Fruit fly (Drosophila melanogaster) whole organism, wandering third instar larva: ENCODE data around the gene dre4.
A peak's percentile ranks its signal among the peaks of the same experiment; 100 is the strongest.

ENCODE experiments used
- Abd-B ChIP-seq: fragments of >200 bp; optimal IDR thresholded peaks from 2 replicates; lab custom pipeline; 2017; ENCODE audit warnings: missing biosample characterization, missing genetic modification characterization
- CG32264 ChIP-seq: fragments of 200-800 bp; sonication (Bioruptor generic); optimal IDR thresholded peaks from 2 replicates; lab custom pipeline; 2016; ENCODE audit warnings: missing biosample characterization, missing genetic modification characterization
- CG9705 ChIP-seq: fragments of 200-800 bp; sonication (Bioruptor generic); optimal IDR thresholded peaks from 2 replicates; lab custom pipeline; 2018; ENCODE audit warnings: missing biosample characterization, mild to moderate bottlenecking, missing genetic modification characterization
- CrebA ChIP-seq: fragments of 200-800 bp; sonication (Bioruptor generic); optimal IDR thresholded peaks from 2 replicates; lab custom pipeline; 2016; ENCODE audit warnings: missing biosample characterization, mild to moderate bottlenecking, missing genetic modification characterization, borderline replicate concordance
- Dfd ChIP-seq: fragments of >200 bp; optimal IDR thresholded peaks from 2 replicates; lab custom pipeline; 2017; ENCODE audit warnings: missing biosample characterization, missing genetic modification characterization
- Dif ChIP-seq: fragments of 200-275, 200-300 bp; sonication (Bioruptor generic); optimal IDR thresholded peaks from 2 replicates; lab custom pipeline; 2018; ENCODE audit warnings: missing biosample characterization, missing genetic modification characterization; ENCODE audit not compliant: partially characterized antibody
- GATAd ChIP-seq: sonication (Bioruptor generic); optimal IDR thresholded peaks from 2 replicates; lab custom pipeline; 2016; ENCODE audit warnings: missing biosample characterization, missing genetic modification characterization
- HLH106 ChIP-seq: fragments of 200-800 bp; optimal IDR thresholded peaks from 3 replicates; lab custom pipeline; 2019; ENCODE audit warnings: missing biosample characterization, mild to moderate bottlenecking, missing genetic modification characterization, moderate library complexity
- Hnf4 ChIP-seq: fragments of 200-800 bp; sonication (Bioruptor generic); optimal IDR thresholded peaks from 2 replicates; lab custom pipeline; 2016; ENCODE audit warnings: missing biosample characterization, mild to moderate bottlenecking, missing genetic modification characterization
- Hr78 ChIP-seq: fragments of >200 bp; optimal IDR thresholded peaks from 2 replicates; lab custom pipeline; 2017; ENCODE audit warnings: missing biosample characterization, missing genetic modification characterization
- Hr83 ChIP-seq: fragments of 200-300 bp; sonication (Bioruptor generic); optimal IDR thresholded peaks from 2 replicates; lab custom pipeline; 2016; ENCODE audit warnings: missing biosample characterization, mild to moderate bottlenecking, missing genetic modification characterization, moderate library complexity; ENCODE audit not compliant: poor library complexity, severe bottlenecking
- Jra ChIP-seq: sonication (Bioruptor generic); optimal IDR thresholded peaks from 2 replicates; lab custom pipeline; 2016; ENCODE audit warnings: missing biosample characterization, missing genetic modification characterization
- Mio ChIP-seq: sonication (Bioruptor generic); optimal IDR thresholded peaks from 2 replicates; lab custom pipeline; 2016; ENCODE audit warnings: missing biosample characterization, missing genetic modification characterization
- Myc ChIP-seq: fragments of >200 bp; optimal IDR thresholded peaks from 2 replicates; lab custom pipeline; 2017
- N ChIP-seq: fragments of >200 bp; optimal IDR thresholded peaks from 2 replicates; lab custom pipeline; 2018; ENCODE audit warnings: missing biosample characterization, missing external identifiers, missing genetic modification characterization
- OdsH ChIP-seq: fragments of 200-800 bp; sonication (Bioruptor generic); optimal IDR thresholded peaks from 2 replicates; lab custom pipeline; 2016; ENCODE audit warnings: missing biosample characterization, mild to moderate bottlenecking, missing genetic modification characterization
- Rel ChIP-seq, 2 experiments: fragments of 200-800 bp; sonication (Bioruptor generic) in 1 of 2; optimal IDR thresholded peaks; 2 replicates in 1 of 2; 3 replicates in 1 of 2; lab custom pipeline; 2016 to 2019; ENCODE audit warnings: mild to moderate bottlenecking in 2 of 2, missing biosample characterization in 2 of 2, missing genetic modification characterization in 2 of 2, moderate library complexity in 1 of 2
- Sp1 ChIP-seq: fragments of 200-800 bp; sonication (Bioruptor generic); optimal IDR thresholded peaks from 3 replicates; lab custom pipeline; 2019; ENCODE audit warnings: missing biosample characterization, mild to moderate bottlenecking, missing genetic modification characterization, moderate library complexity
- Vsx2 ChIP-seq: fragments of 200-300, 225-300 bp; sonication (Bioruptor generic); optimal IDR thresholded peaks from 2 replicates; lab custom pipeline; 2018; ENCODE audit warnings: missing biosample characterization, missing genetic modification characterization; ENCODE audit not compliant: partially characterized antibody
- br ChIP-seq: fragments of 200-800 bp; sonication (Bioruptor generic); optimal IDR thresholded peaks from 2 replicates; lab custom pipeline; 2016; ENCODE audit warnings: missing biosample characterization, missing genetic modification characterization
- brk ChIP-seq: fragments of 200-800 bp; sonication (Bioruptor generic); optimal IDR thresholded peaks from 2 replicates; lab custom pipeline; 2016; ENCODE audit warnings: missing biosample characterization, mild to moderate bottlenecking, missing genetic modification characterization
- dl ChIP-seq, 2 experiments: fragments of 175-275, 200-275 bp in 1 of 2; fragments of 200-275 bp in 1 of 2; sonication (Bioruptor generic); optimal IDR thresholded peaks; lab custom pipeline; 2018; ENCODE audit warnings: mild to moderate bottlenecking in 2 of 2, missing biosample characterization in 2 of 2, missing genetic modification characterization in 2 of 2, moderate library complexity in 2 of 2; ENCODE audit not compliant: partially characterized antibody in 2 of 2, insufficient read depth in 1 of 2
- dmrt93B ChIP-seq: fragments of 200-800 bp; sonication (Bioruptor generic); optimal IDR thresholded peaks from 2 replicates; lab custom pipeline; 2018; ENCODE audit warnings: missing biosample characterization, mild to moderate bottlenecking, missing genetic modification characterization
- dsf ChIP-seq: sonication (Bioruptor generic); optimal IDR thresholded peaks from 2 replicates; lab custom pipeline; 2016; ENCODE audit warnings: missing biosample characterization, missing genetic modification characterization, borderline replicate concordance
- ey ChIP-seq: fragments of 200-800 bp; sonication (Bioruptor generic); optimal IDR thresholded peaks from 2 replicates; lab custom pipeline; 2016; ENCODE audit warnings: missing biosample characterization, missing genetic modification characterization
- foxo ChIP-seq, 2 experiments: fragments of 200-800 bp; sonication (Bioruptor generic); optimal IDR thresholded peaks; 2 replicates in 1 of 2; 3 replicates in 1 of 2; lab custom pipeline; 2016 to 2017; ENCODE audit warnings: missing biosample characterization in 2 of 2, missing genetic modification characterization in 2 of 2
- fru ChIP-seq: fragments of 200-800 bp; sonication (Bioruptor generic); optimal IDR thresholded peaks from 3 replicates; lab custom pipeline; 2016; ENCODE audit warnings: missing biosample characterization, mild to moderate bottlenecking, missing genetic modification characterization
- h ChIP-seq: fragments of 200-800 bp; sonication (Bioruptor generic); optimal IDR thresholded peaks from 3 replicates; lab custom pipeline; 2016; ENCODE audit warnings: missing biosample characterization, mild to moderate bottlenecking, missing genetic modification characterization
- jim ChIP-seq: fragments of 175-275, 200-325 bp; sonication (Bioruptor generic); optimal IDR thresholded peaks from 2 replicates; lab custom pipeline; 2016; ENCODE audit warnings: missing biosample characterization, mild to moderate bottlenecking, missing genetic modification characterization
- lola ChIP-seq: fragments of >200 bp; optimal IDR thresholded peaks from 2 replicates; lab custom pipeline; 2017; ENCODE audit warnings: missing biosample characterization, missing genetic modification characterization
- pan ChIP-seq: fragments of >200 bp; optimal IDR thresholded peaks from 2 replicates; lab custom pipeline; 2017
- psq ChIP-seq: fragments of 200-800 bp; sonication (Bioruptor generic); optimal IDR thresholded peaks from 3 replicates; lab custom pipeline; 2017; ENCODE audit warnings: missing biosample characterization, mild to moderate bottlenecking, missing genetic modification characterization, moderate library complexity
- rgr ChIP-seq: fragments of 200-800 bp; sonication (Bioruptor generic); optimal IDR thresholded peaks from 3 replicates; lab custom pipeline; 2016; ENCODE audit warnings: missing biosample characterization, mild to moderate bottlenecking, missing genetic modification characterization
- sage ChIP-seq: fragments of 200-800 bp; sonication (Bioruptor generic); optimal IDR thresholded peaks from 2 replicates; lab custom pipeline; 2016; ENCODE audit warnings: missing biosample characterization, mild to moderate bottlenecking, missing genetic modification characterization
- sv ChIP-seq: fragments of 200-800 bp; sonication (Bioruptor generic); optimal IDR thresholded peaks from 3 replicates; lab custom pipeline; 2016; ENCODE audit warnings: missing biosample characterization, missing genetic modification characterization
- tai ChIP-seq: sonication (Bioruptor generic); optimal IDR thresholded peaks from 2 replicates; lab custom pipeline; 2016; ENCODE audit warnings: missing biosample characterization, missing genetic modification characterization
- usp ChIP-seq: fragments of >200 bp; optimal IDR thresholded peaks from 2 replicates; lab custom pipeline; 2017; ENCODE audit warnings: missing biosample characterization, missing genetic modification characterization
- woc ChIP-seq: sonication (Bioruptor generic); optimal IDR thresholded peaks from 2 replicates; lab custom pipeline; 2016; ENCODE audit warnings: missing biosample characterization, mild to moderate bottlenecking, missing genetic modification characterization

The dre4 gene

DNA sequence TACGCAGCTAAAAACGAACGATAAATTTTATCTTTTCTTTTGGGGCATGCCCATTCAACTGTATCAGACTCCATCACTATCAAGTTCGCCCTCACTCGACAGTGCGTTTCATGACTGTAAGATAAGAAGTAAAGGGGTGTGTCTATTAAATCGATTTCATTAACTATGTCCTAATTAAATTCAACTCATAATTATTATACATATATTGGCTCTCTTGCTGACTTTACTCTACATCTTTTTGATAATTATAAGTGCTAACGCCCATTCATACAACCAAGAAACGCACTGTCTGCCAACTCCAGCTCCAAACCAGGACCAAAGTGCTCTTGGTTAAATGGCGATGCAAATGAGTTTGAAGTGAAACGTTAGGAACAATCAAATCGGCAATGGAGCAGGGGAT lies 7.3 kb downstream of the dre4 start (continued):
- TF ChIP-seq foxo (GFP tag; optimal IDR thresholded peaks at IDR 0.05; lab: Kevin White, UChicago): no peak
- peak; percentile 28 for TF ChIP-seq rgr
- TF ChIP-seq Hr83: no peak
- no peak for TF ChIP-seq pan
- no peak for TF ChIP-seq Vsx2 (GFP tag; lab: Kevin White, UChicago)
- no peak for TF ChIP-seq dl (GFP tag; optimal IDR thresholded peaks at IDR 0.05; lab: Kevin White, UChicago; ENCODE audit: insufficient read depth in 1 of 2, partially characterized antibody in 2 of 2)
- TF ChIP-seq N (GFP tag; lab: Kevin White, UChicago): no peak
- TF ChIP-seq CrebA: no peak
- TF ChIP-seq CG32264 (GFP tag; lab: Kevin White, UChicago): no peak
- no peak for TF ChIP-seq Hnf4 (GFP tag; lab: Kevin White, UChicago)

DNA sequence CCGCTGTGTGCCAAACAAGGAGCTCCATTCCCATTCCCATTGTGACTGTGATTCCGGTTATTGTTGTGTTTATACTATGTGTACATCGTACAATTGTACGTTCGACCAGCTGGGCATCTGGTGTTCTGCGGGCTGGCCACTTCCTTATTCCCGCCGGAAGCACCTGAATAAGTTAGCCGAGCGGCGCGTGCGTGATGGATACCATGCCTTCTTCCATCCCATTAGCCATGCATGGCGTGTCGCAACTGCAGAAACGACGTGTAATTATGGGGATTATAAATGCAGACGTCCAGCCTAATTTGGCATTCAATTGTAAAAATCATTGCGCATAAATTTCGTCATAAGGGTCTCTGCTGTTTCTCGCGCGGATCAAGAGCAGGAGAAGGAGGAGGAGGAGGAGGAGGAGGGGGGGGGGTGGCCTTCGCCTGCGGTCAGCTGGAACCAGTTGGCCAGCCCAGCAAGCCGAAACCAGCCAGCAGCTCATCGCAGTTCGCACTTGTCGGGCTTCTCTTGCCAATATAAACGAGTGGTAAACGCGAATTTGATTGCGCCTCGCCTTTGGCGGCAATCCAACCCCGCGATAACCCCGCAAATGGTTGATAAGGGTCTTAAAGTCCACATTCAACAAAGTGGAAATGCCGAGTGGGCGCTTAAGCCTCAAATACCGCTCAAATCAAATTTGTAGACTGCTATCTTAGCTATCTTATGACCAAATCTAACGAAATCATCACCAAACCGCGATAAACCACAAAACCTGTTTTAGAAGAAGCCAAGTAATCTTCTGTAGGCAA lies 9.9 kb downstream of the dre4 start:
- TF ChIP-seq brk: no peak
- TF ChIP-seq Sp1 (GFP tag; lab: Kevin White, UChicago): no peak
- TF ChIP-seq Hnf4 (GFP tag; lab: Kevin White, UChicago): peak; percentile 65
- TF ChIP-seq CG9705 (GFP tag; lab: Kevin White, UChicago): no peak
- no peak for TF ChIP-seq Mio
- no peak for TF ChIP-seq h
- no peak for TF ChIP-seq psq (GFP tag; lab: Kevin White, UChicago)
- TF ChIP-seq CG32264 (GFP tag; lab: Kevin White, UChicago): no peak
- TF ChIP-seq, all 38 proteins: peak for 1

DNA sequence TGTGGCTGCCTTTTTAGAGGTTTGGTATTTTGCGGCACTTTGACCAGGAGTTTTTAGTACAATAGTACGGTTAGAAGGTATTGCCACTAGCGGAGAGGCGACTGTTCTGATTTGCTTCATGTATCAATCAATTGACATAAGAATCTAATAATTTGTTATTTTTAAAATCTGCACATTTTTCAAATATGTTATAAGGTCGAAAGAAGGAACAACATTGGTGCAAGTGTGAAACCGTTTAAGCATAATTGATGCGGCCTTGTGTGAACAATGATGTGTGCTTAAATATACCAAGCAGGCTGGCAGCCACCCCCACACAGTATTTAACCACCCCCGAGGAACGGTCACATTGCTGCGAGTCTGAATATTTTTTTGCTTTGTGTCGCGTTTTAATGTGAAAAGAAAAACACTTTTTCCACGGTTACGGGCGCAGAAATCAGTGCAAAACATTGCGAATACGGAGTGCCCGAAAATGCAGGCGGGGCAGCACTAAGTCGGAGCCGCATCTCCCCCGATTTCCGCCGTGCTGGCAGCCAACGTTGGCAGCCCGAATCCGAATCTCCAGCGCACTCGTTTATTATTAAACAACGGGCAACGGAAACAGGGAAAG lies 10.9 kb downstream of the dre4 start, which contains the start of the genes HBS1 and CG12025:
Gene HBS1 (minus strand): TSS at position 120 of the 607 bp plus-strand sequence.
Gene CG12025 (plus strand): TSS at position 310 of the 607 bp plus-strand sequence.
- TF ChIP-seq lola (GFP tag; lab: Kevin White, UChicago) (no peak), Vsx2 (GFP tag; lab: Kevin White, UChicago) (no peak), Myc (lab: Kevin White, UChicago) (no peak), ey (peak; percentile 55), HLH106 (tag; lab: Kevin White, UChicago) (peak; percentile 71), Dfd (GFP tag; lab: Kevin White, UChicago) (no peak), fru (GFP tag; lab: Kevin White, UChicago) (peak; percentile 14), br (GFP tag; lab: Kevin White, UChicago) (no peak), Sp1 (GFP tag; lab: Kevin White, UChicago) (peak; percentile 44), CrebA (no peak), dl (GFP tag; optimal IDR thresholded peaks at IDR 0.05; lab: Kevin White, UChicago; ENCODE audit: insufficient read depth in 1 of 2, partially characterized antibody in 2 of 2) (no peak), Hr83 (no peak), Dif (no peak), tai (no peak), psq (GFP tag; lab: Kevin White, UChicago) (no peak), Hnf4 (GFP tag; lab: Kevin White, UChicago) (peak; percentile 16), brk (no peak), dsf (GFP tag; lab: Kevin White, UChicago) (no peak), Abd-B (GFP tag; lab: Kevin White, UChicago) (no peak), CG32264 (GFP tag; lab: Kevin White, UChicago) (no peak), dmrt93B (GFP tag; lab: Kevin White, UChicago) (peak; percentile 41), OdsH (no peak), CG9705 (GFP tag; lab: Kevin White, UChicago) (peak; percentile 45), h (peak; percentile 53), jim (GFP tag; lab: Kevin White, UChicago) (no peak), usp (GFP tag; lab: Kevin White, UChicago) (no peak), sv (GFP tag; lab: Kevin White, UChicago) (peak; percentile 5), Jra (peak; percentile 13), Rel (GFP tag; optimal IDR thresholded peaks at IDR 0.05; lab: Kevin White, UChicago) (no peak), Rel (tag; optimal IDR thresholded peaks at IDR 0.05; lab: Kevin White, UChicago) (no peak), rgr (peak; percentile 32), N (GFP tag; lab: Kevin White, UChicago) (peak; percentile 53), foxo (GFP tag; optimal IDR thresholded peaks at IDR 0.05; lab: Kevin White, UChicago) (peak in 1 of 2 experiments; percentile 59), GATAd (GFP tag; lab: Kevin White, UChicago) (no peak), Mio (no peak), pan (no peak), sage (GFP tag; lab: Kevin White, UChicago) (no peak), woc (GFP tag; lab: Kevin White, UChicago) (peak; percentile 66), Hr78 (GFP tag; lab: Kevin White, UChicago) (peak; percentile 4)
